Fruit fly (Drosophila melanogaster) Kc167 (cell line): ENCODE data around the gene Gr64f.

Source experiments
- Myc ChIP-seq: fragments of >200 bp; optimal IDR thresholded peaks from 2 replicates; lab custom pipeline; 2017; ENCODE audit warnings: missing external identifiers
- Sin3A ChIP-seq: fragments of >200 bp; optimal IDR thresholded peaks from 2 replicates; lab custom pipeline; 2018; ENCODE audit warnings: missing external identifiers
- h ChIP-seq: fragments of >200 bp; optimal IDR thresholded peaks from 3 replicates; lab custom pipeline; 2018; ENCODE audit warnings: missing external identifiers
- insv ChIP-seq: fragments of >200 bp; optimal IDR thresholded peaks from 3 replicates; lab custom pipeline; 2018; ENCODE audit warnings: missing external identifiers
- psq ChIP-seq: fragments of >200 bp; optimal IDR thresholded peaks from 2 replicates; lab custom pipeline; 2017; ENCODE audit warnings: missing external identifiers
- ttk ChIP-seq: sonication (Bioruptor generic); optimal IDR thresholded peaks from 2 replicates; lab custom pipeline; 2017; ENCODE audit warnings: missing external identifiers

DNA sequence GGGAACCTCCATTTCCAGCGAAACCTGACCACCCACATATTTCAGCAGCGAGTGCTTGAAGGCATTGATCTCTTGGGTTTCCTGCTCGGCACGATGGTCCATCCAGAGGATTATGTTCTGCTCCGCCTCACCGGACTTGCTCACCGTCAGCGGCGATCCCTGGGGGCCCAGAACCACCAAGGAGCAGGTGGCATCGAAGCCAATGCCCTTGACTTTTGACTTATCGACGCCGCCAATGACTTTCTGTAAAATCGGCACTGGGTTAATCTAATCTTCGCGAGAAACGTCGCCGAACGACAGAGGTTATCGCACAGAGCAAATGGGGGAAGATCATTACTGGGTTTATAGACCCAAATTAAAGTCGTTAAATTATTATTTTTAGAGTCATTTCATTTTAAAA is 11.1 kb upstream of the Gr64f start:
- TF ChIP-seq ttk (lab: Kevin White, UChicago) (no peak), psq (lab: Kevin White, UChicago) (no peak), h (lab: Kevin White, UChicago) (no peak), Sin3A (lab: Kevin White, UChicago) (no peak), Myc (lab: Kevin White, UChicago) (no peak), insv (no peak)
